Worm (Caenorhabditis elegans): ENCODE data around the gene F54B11.9.
A peak's percentile ranks its signal among the peaks of the same experiment; 100 is the strongest.

The F54B11.9 gene

DNA sequence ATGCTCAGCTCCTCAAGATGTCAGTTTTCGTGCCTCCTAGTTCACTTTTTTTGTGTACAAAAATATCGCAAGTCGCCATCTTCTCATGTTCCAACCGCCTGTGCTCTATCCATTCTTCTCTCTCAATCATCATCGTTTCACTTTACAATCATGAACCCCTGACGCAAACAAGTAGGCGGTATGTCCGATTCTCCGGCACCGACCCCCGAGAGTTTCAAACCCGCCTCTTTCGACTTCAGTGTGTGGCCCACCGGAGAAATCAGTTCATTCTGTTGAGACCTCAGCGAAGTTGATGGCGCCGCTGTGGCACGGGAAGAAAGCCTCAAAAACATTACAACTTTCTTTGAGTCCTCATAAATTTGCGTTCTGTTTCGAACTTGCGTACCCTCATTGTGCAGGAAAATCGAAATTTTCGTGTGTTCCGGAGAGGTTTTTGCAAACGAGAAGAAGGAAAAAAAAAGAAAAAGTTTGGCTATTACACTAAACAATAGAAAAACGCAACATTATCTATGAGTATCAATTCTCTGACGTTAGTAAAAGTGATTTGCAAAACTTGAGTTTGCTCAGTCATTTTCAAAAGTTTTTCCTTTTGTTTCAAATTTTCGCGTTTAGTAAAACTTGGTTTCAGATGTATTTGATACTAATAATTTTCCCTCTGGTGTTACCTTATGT, at the start of gene F54B11.9:
Gene F54B11.9, plus strand, starts transcription at position 622 of the 672 bp plus-strand sequence.
- TF ChIP-seq unc-39 (tag; optimal IDR thresholded peaks at IDR 0.05) (no peak), ZK546.5 (tag; optimal IDR thresholded peaks at IDR 0.05) (no peak), pqm-1 (tag; optimal IDR thresholded peaks at IDR 0.05) (no peak), egl-5 (tag; optimal IDR thresholded peaks at IDR 0.05) (no peak), R02D3.7 (tag; optimal IDR thresholded peaks at IDR 0.05) (no peak), nhr-237 (tag; optimal IDR thresholded peaks at IDR 0.05) (no peak), unc-62 (GFP tag; optimal IDR thresholded peaks at IDR 0.05) (no peak), ama-1 (optimal IDR thresholded peaks at IDR 0.05) (no peak)

DNA sequence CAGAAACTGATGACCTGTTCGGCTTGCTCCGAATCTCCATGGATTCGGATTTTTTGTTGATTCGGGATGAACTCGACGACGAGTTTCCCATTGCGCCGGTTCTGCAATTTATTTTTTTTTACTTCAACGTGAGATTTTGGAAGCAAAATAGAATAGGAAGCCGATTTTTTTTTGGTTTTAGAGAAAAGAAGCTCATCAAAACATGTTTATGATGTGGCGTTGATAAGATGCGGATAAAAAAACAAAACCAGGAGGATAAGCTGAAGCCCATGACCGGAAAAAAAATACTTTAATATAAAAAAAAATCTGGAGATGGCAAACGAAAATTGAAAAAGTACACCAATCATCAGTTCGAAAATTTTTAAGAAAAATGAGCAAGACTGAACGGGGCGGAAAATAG, 49.3 kb upstream of the F54B11.9 start, which contains the start of gene glb-20:
Gene glb-20, minus strand, starts transcription at position 101 of the 400 bp plus-strand sequence.
- TF ChIP-seq zag-1 (tag; optimal IDR thresholded peaks at IDR 0.05) (no peak), nhr-11 (tag; optimal IDR thresholded peaks at IDR 0.05) (no peak), unc-62 (GFP tag; optimal IDR thresholded peaks at IDR 0.05) (no peak), elt-1 (tag; optimal IDR thresholded peaks at IDR 0.05) (no peak), ZK546.5 (tag; optimal IDR thresholded peaks at IDR 0.05) (no peak), ztf-4 (tag; optimal IDR thresholded peaks at IDR 0.05) (no peak), R02D3.7 (tag; optimal IDR thresholded peaks at IDR 0.05) (no peak), ztf-11 (tag; optimal IDR thresholded peaks at IDR 0.05) (no peak), skn-1 (tag; optimal IDR thresholded peaks at IDR 0.05) (no peak), eor-1 (tag; optimal IDR thresholded peaks at IDR 0.05) (no peak), nhr-67 (tag; optimal IDR thresholded peaks at IDR 0.05) (no peak), snpc-4 (tag; optimal IDR thresholded peaks at IDR 0.05) (no peak), egl-5 (tag; optimal IDR thresholded peaks at IDR 0.05) (no peak), fos-1 (tag; optimal IDR thresholded peaks at IDR 0.05) (no peak), ceh-16 (tag; optimal IDR thresholded peaks at IDR 0.05) (no peak), aly-2 (tag; optimal IDR thresholded peaks at IDR 0.05) (no peak), daf-12 (tag; optimal IDR thresholded peaks at IDR 0.05) (no peak)

ce11 chrX:13558667-13559066, 46.7 kb upstream of the F54B11.9 start:
- TF ChIP-seq lin-39 (tag; optimal IDR thresholded peaks at IDR 0.05) (peak; percentile 2), zag-1 (tag; optimal IDR thresholded peaks at IDR 0.05) (no peak), nhr-67 (tag; optimal IDR thresholded peaks at IDR 0.05) (no peak), R02D3.7 (tag; optimal IDR thresholded peaks at IDR 0.05) (no peak), hmg-11 (tag; optimal IDR thresholded peaks at IDR 0.05) (no peak), mml-1 (tag; optimal IDR thresholded peaks at IDR 0.05) (no peak), fkh-10 (GFP tag; optimal IDR thresholded peaks at IDR 0.05) (no peak), eor-1 (tag; optimal IDR thresholded peaks at IDR 0.05) (no peak)

ce11 chrX:13561954-13562353, 43.4 kb upstream of the F54B11.9 start:
- no peak for TF ChIP-seq nhr-23 (tag; optimal IDR thresholded peaks at IDR 0.05)
- no peak for TF ChIP-seq fos-1 (tag; optimal IDR thresholded peaks at IDR 0.05)

ce11 chrX:13566436-13566835, 38.9 kb upstream of the F54B11.9 start, which contains the start of gene R01E6.2:
R01E6.2 (minus strand) TSS chrX:13566536.
- TF ChIP-seq nhr-12 (tag; optimal IDR thresholded peaks at IDR 0.05) (no peak), mdl-1 (tag; optimal IDR thresholded peaks at IDR 0.05) (no peak), nhr-43 (tag; optimal IDR thresholded peaks at IDR 0.05; ENCODE audit: poor library complexity, severe bottlenecking) (no peak)

DNA sequence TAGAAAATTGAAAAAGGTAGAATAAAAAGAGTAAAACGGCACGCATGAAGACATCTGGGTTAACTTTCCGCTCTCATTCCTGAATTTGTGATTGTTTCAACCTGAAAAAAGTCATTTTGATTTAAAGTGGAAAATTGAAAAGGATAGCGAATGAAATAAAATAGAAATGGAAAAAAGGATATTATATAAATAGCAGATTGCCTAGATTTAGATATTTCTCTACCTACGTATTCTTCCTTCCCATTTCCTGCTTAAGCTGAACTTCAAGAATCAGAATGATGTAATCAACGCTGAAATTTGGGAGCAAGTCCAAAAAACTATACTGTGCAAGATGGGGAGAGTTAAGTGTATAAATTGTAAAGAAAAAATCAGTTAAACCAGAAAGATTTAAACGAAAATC, 35.5 kb upstream of the F54B11.9 start, which contains the start of gene R01E6.7:
Gene R01E6.7, minus strand, starts transcription at position 101 of the 400 bp plus-strand sequence.
- TF ChIP-seq ceh-28 (tag; optimal IDR thresholded peaks at IDR 0.05): no peak
- no peak for TF ChIP-seq snpc-4 (tag; optimal IDR thresholded peaks at IDR 0.05)
- no peak for TF ChIP-seq zag-1 (tag; optimal IDR thresholded peaks at IDR 0.05)
- no peak for TF ChIP-seq unc-62 (GFP tag; optimal IDR thresholded peaks at IDR 0.05)
- TF ChIP-seq ztf-4 (tag; optimal IDR thresholded peaks at IDR 0.05): no peak
- TF ChIP-seq ceh-9 (tag; optimal IDR thresholded peaks at IDR 0.05): no peak
- TF ChIP-seq nfya-1 (tag; optimal IDR thresholded peaks at IDR 0.05; ENCODE audit: insufficient read depth): no peak
- TF ChIP-seq skn-1 (tag; optimal IDR thresholded peaks at IDR 0.05): no peak

All from whole organism, L3 larva.